Worm (Caenorhabditis elegans): Measurements from ENCODE around the gene Y43B11AR.3.

Y43B11AR.3 gene

DNA sequence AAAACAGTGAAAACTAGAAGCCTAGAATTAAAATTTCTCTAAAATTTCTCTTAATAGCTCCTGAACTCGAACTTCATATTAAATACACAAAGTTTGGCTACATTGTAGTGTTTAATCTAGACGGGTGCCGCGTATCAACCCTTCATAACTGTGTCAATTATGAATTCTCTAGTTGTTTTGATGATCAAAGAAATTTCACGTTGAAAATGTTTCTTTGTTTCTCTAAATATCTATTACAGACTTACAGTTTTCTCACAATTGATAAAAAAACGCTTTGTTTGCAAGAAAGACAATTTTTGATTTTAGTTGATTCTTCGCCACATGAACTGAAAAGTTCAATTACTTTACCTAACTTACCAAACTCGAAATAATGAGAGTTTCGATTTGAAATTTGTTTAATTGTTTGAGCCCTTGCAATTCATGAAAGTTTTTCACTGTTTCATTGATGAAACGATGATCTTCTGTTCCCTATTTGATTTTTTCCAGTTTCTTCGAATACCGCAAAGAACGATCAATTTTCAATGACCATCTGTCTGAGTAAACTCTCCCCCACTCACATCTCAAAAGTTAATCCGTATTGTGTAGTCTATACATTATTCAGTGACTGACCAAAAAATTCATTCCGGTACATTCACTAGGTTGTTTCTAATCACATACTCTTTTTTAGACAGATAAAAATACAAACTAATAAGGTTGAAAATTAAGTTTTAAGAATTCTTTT lies 36.7 kb downstream of the Y43B11AR.3 start:
- TF ChIP-seq lsy-12 (tag; optimal IDR thresholded peaks at IDR 0.05) (no peak), mdl-1 (tag; optimal IDR thresholded peaks at IDR 0.05) (no peak), egl-27 (tag; optimal IDR thresholded peaks at IDR 0.05) (no peak), fkh-2 (tag; optimal IDR thresholded peaks at IDR 0.05) (no peak), nhr-25 (tag; optimal IDR thresholded peaks at IDR 0.05) (peak; percentile 4), nhr-12 (tag; optimal IDR thresholded peaks at IDR 0.05) (no peak), jun-1 (tag; optimal IDR thresholded peaks at IDR 0.05) (no peak), elt-2 (tag; optimal IDR thresholded peaks at IDR 0.05) (peak; percentile 39), fkh-10 (GFP tag; optimal IDR thresholded peaks at IDR 0.05) (no peak), nhr-237 (tag; optimal IDR thresholded peaks at IDR 0.05) (no peak), nhr-28 (tag; optimal IDR thresholded peaks at IDR 0.05) (no peak), pha-4 (tag; optimal IDR thresholded peaks at IDR 0.05) (peak; percentile 62), nhr-11 (tag; optimal IDR thresholded peaks at IDR 0.05) (no peak), fos-1 (tag; optimal IDR thresholded peaks at IDR 0.05) (no peak), ceh-9 (tag; optimal IDR thresholded peaks at IDR 0.05) (no peak), eor-1 (tag; optimal IDR thresholded peaks at IDR 0.05) (no peak), nfya-1 (tag; optimal IDR thresholded peaks at IDR 0.05; ENCODE audit: insufficient read depth) (peak; percentile 26), daf-12 (tag; optimal IDR thresholded peaks at IDR 0.05) (no peak), nhr-43 (tag; optimal IDR thresholded peaks at IDR 0.05; ENCODE audit: poor library complexity, severe bottlenecking) (no peak), ZK546.5 (tag; optimal IDR thresholded peaks at IDR 0.05) (no peak), ama-1 (optimal IDR thresholded peaks at IDR 0.05) (peak; percentile 18), mml-1 (tag; optimal IDR thresholded peaks at IDR 0.05) (no peak), egl-5 (tag; optimal IDR thresholded peaks at IDR 0.05) (no peak), ceh-28 (tag; optimal IDR thresholded peaks at IDR 0.05) (no peak), lin-15B (tag; optimal IDR thresholded peaks at IDR 0.05) (no peak), nhr-77 (tag; optimal IDR thresholded peaks at IDR 0.05) (no peak), elt-3 (tag; optimal IDR thresholded peaks at IDR 0.05) (no peak), tbx-2 (tag; optimal IDR thresholded peaks at IDR 0.05) (no peak), skn-1 (tag; optimal IDR thresholded peaks at IDR 0.05) (no peak), snpc-4 (tag; optimal IDR thresholded peaks at IDR 0.05) (no peak), pqm-1 (tag; optimal IDR thresholded peaks at IDR 0.05) (peak; percentile 56), nhr-23 (tag; optimal IDR thresholded peaks at IDR 0.05) (peak; percentile 27), elt-1 (tag; optimal IDR thresholded peaks at IDR 0.05) (peak; percentile 7), ztf-11 (tag; optimal IDR thresholded peaks at IDR 0.05) (no peak), sea-2 (GFP tag; optimal IDR thresholded peaks at IDR 0.05) (no peak), unc-39 (tag; optimal IDR thresholded peaks at IDR 0.05) (no peak)

DNA sequence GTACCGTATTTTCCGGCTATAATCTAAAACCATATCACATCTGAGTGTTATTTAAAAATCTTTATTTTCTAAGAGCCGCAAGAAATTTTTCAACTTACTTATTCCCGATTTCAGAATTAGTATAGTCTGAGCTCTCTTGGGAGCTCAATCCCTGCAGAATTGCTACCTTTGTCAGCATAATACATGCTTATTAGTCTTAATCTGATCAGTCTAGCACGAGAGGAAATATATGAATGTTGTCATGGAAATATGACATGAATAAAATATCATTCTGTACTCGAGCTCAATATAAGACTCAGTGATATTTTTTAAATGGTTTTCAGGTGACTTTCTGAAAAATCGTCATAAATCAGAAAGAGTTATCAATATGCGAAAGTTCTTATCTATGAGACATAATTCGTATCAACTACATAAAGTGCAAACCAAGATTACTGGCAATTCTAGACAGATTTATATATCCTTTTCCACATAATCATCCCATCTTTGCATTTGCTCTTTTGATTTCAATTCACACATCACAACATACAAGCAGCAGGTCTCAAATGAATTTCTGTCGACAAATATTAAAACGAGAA lies 38.1 kb downstream of the Y43B11AR.3 start:
- TF ChIP-seq mdl-1 (tag; optimal IDR thresholded peaks at IDR 0.05) (no peak), lsy-12 (tag; optimal IDR thresholded peaks at IDR 0.05) (no peak), tbx-2 (tag; optimal IDR thresholded peaks at IDR 0.05) (no peak), elt-2 (tag; optimal IDR thresholded peaks at IDR 0.05) (peak; percentile 59), jun-1 (tag; optimal IDR thresholded peaks at IDR 0.05) (no peak), ceh-16 (tag; optimal IDR thresholded peaks at IDR 0.05) (no peak), fkh-2 (tag; optimal IDR thresholded peaks at IDR 0.05) (no peak), fos-1 (tag; optimal IDR thresholded peaks at IDR 0.05) (no peak), skn-1 (tag; optimal IDR thresholded peaks at IDR 0.05) (peak; percentile 34), elt-3 (tag; optimal IDR thresholded peaks at IDR 0.05) (no peak), nhr-25 (tag; optimal IDR thresholded peaks at IDR 0.05) (no peak), hmg-11 (tag; optimal IDR thresholded peaks at IDR 0.05) (no peak), eor-1 (tag; optimal IDR thresholded peaks at IDR 0.05) (no peak), aly-2 (tag; optimal IDR thresholded peaks at IDR 0.05) (no peak), lin-39 (tag; optimal IDR thresholded peaks at IDR 0.05) (no peak), nhr-77 (tag; optimal IDR thresholded peaks at IDR 0.05) (no peak), elt-1 (tag; optimal IDR thresholded peaks at IDR 0.05) (no peak), ztf-4 (tag; optimal IDR thresholded peaks at IDR 0.05) (no peak), pqm-1 (tag; optimal IDR thresholded peaks at IDR 0.05) (peak; percentile 24), nhr-76 (tag; optimal IDR thresholded peaks at IDR 0.05) (no peak), pha-4 (tag; optimal IDR thresholded peaks at IDR 0.05) (no peak)

Data from whole organism, L3 larva.